Fruit fly (Drosophila melanogaster) whole organism, embryonic: ENCODE data around the gene Gdi.

Source experiments
- Antp ChIP-seq: fragments of 200-800 bp; sonication (Bioruptor generic); optimal IDR thresholded peaks from 3 replicates; lab custom pipeline; 2016; ENCODE audit warnings: missing biosample characterization, missing genetic modification characterization
- C15 ChIP-seq: fragments of 200-800 bp; sonication (Bioruptor generic); IDR thresholded peaks from 3 replicates; pipeline ENCODE4 v1.3.6; 2022; ENCODE audit warnings: missing biosample characterization, missing genetic modification characterization
- CG10565 ChIP-seq: fragments of 200-800 bp; sonication (Bioruptor generic); optimal IDR thresholded peaks from 3 replicates; lab custom pipeline; 2016; ENCODE audit warnings: missing biosample characterization, mild to moderate bottlenecking, missing genetic modification characterization
- CG12104 ChIP-seq: fragments of 200-800 bp; sonication (Bioruptor generic); optimal IDR thresholded peaks from 3 replicates; lab custom pipeline; 2016; ENCODE audit warnings: missing biosample characterization, missing genetic modification characterization
- CG14050 ChIP-seq: fragments of 200-800 bp; sonication (Bioruptor generic); IDR thresholded peaks from 3 replicates; pipeline ENCODE4 v1.3.6; 2022; ENCODE audit warnings: missing biosample characterization, missing genetic modification characterization
- CG16813 ChIP-seq: fragments of 200-800 bp; sonication (Bioruptor generic); IDR thresholded peaks from 3 replicates; pipeline ENCODE4 v1.3.6; 2022; ENCODE audit warnings: missing biosample characterization, missing genetic modification characterization; ENCODE audit not compliant: partially characterized antibody
- CG17328 ChIP-seq: fragments of 200-800 bp; sonication (Bioruptor generic); IDR thresholded peaks from 2 replicates; pipeline ENCODE4 v1.3.6; 2022; ENCODE audit warnings: missing biosample characterization, missing genetic modification characterization
- CG17612 ChIP-seq: fragments of 200-800 bp; sonication (Bioruptor generic); IDR thresholded peaks from 2 replicates; pipeline ENCODE4 v1.3.6; 2022; ENCODE audit warnings: missing biosample characterization, missing genetic modification characterization
- CG17802 ChIP-seq: fragments of 200-800 bp; sonication (Bioruptor generic); optimal IDR thresholded peaks from 2 replicates; lab custom pipeline; 2018; ENCODE audit warnings: missing biosample characterization, mild to moderate bottlenecking, missing genetic modification characterization, moderate library complexity
- CG18619 ChIP-seq: fragments of 200-800 bp; sonication (Bioruptor generic); optimal IDR thresholded peaks from 3 replicates; lab custom pipeline; 2017; ENCODE audit warnings: missing biosample characterization, mild to moderate bottlenecking, missing genetic modification characterization
- CG31441 ChIP-seq: fragments of 200-800 bp; sonication (Bioruptor generic); IDR thresholded peaks from 2 replicates; pipeline ENCODE4 v1.3.6; 2022; ENCODE audit warnings: missing biosample characterization, missing genetic modification characterization
- CG3995 ChIP-seq: fragments of 200-800 bp; sonication (Bioruptor generic); optimal IDR thresholded peaks from 3 replicates; lab custom pipeline; 2016; ENCODE audit warnings: missing biosample characterization, missing genetic modification characterization
- CG4328 ChIP-seq: fragments of 200-800 bp; sonication (Bioruptor generic); optimal IDR thresholded peaks from 3 replicates; lab custom pipeline; 2017; ENCODE audit warnings: missing biosample characterization, missing genetic modification reagents, missing genetic modification characterization
- CG4360 ChIP-seq: fragments of 200-800 bp; sonication (Bioruptor generic); IDR thresholded peaks from 2 replicates; pipeline ENCODE4 v1.3.6; 2022; ENCODE audit warnings: missing biosample characterization, missing genetic modification characterization
- CG6175 ChIP-seq: fragments of 200-800 bp; sonication (Bioruptor generic); IDR thresholded peaks from 3 replicates; pipeline ENCODE4 v1.3.6; 2022; ENCODE audit warnings: missing biosample characterization, missing genetic modification characterization
- CG6272 ChIP-seq: fragments of 200-800 bp; sonication (Bioruptor generic); IDR thresholded peaks from 2 replicates; pipeline ENCODE4 v1.3.6; 2022; ENCODE audit warnings: missing biosample characterization, missing genetic modification characterization
- CG6813 ChIP-seq: fragments of 200-800 bp; sonication (Bioruptor generic); optimal IDR thresholded peaks from 2 replicates; lab custom pipeline; 2017; ENCODE audit warnings: missing biosample characterization, missing genetic modification characterization, mild to moderate bottlenecking, moderate library complexity, missing genetic modification reagents
- CG7556 ChIP-seq: fragments of 200-800 bp; sonication (Bioruptor generic); optimal IDR thresholded peaks from 2 replicates; lab custom pipeline; 2017; ENCODE audit warnings: missing biosample characterization, mild to moderate bottlenecking, missing genetic modification characterization
- CG8281 ChIP-seq: fragments of 200-800 bp; sonication (Bioruptor generic); optimal IDR thresholded peaks from 2 replicates; lab custom pipeline; 2018; ENCODE audit warnings: missing biosample characterization, mild to moderate bottlenecking, missing genetic modification characterization, moderate library complexity
- CG9797 ChIP-seq: fragments of 200-800 bp; sonication (Bioruptor generic); optimal IDR thresholded peaks from 3 replicates; lab custom pipeline; 2018; ENCODE audit warnings: missing biosample characterization, mild to moderate bottlenecking, missing genetic modification characterization
- CG9817 ChIP-seq: fragments of 200-800 bp; sonication (Bioruptor generic); optimal IDR thresholded peaks from 2 replicates; lab custom pipeline; 2018; ENCODE audit warnings: missing biosample characterization, mild to moderate bottlenecking, missing genetic modification characterization, moderate library complexity
- CTCF ChIP-seq: fragments of 200-800 bp; sonication (Bioruptor generic); optimal IDR thresholded peaks from 2 replicates; lab custom pipeline; 2017; ENCODE audit warnings: missing biosample characterization, mild to moderate bottlenecking, missing genetic modification characterization, moderate library complexity
- Dref ChIP-seq: fragments of 200-800 bp; sonication (Bioruptor generic); IDR thresholded peaks from 2 replicates; pipeline ENCODE4 v1.3.6; 2022; ENCODE audit warnings: missing biosample characterization, missing genetic modification characterization
- E2f2 ChIP-seq: fragments of 200-800 bp; sonication (Bioruptor generic); IDR thresholded peaks from 2 replicates; pipeline ENCODE4 v1.3.6; 2022; ENCODE audit warnings: missing biosample characterization, missing genetic modification characterization
- ERR ChIP-seq: fragments of 200-800 bp; sonication (Bioruptor generic); optimal IDR thresholded peaks from 2 replicates; lab custom pipeline; 2016; ENCODE audit warnings: missing biosample characterization, missing genetic modification characterization
- GATAe ChIP-seq: fragments of 200-800 bp; sonication (Bioruptor generic); conservative IDR thresholded peaks from 2 replicates; pipeline ENCODE4 v1.3.6; 2022; ENCODE audit warnings: missing biosample characterization, missing genetic modification characterization
- HLH4C ChIP-seq: fragments of 200-800 bp; sonication (Bioruptor generic); IDR thresholded peaks from 3 replicates; pipeline ENCODE4 v1.3.6; 2022; ENCODE audit warnings: missing biosample characterization, missing genetic modification characterization; ENCODE audit not compliant: partially characterized antibody
- HmgZ ChIP-seq: fragments of 200-800 bp; sonication (Bioruptor generic); optimal IDR thresholded peaks from 2 replicates; lab custom pipeline; 2018; ENCODE audit warnings: missing biosample characterization, mild to moderate bottlenecking, missing genetic modification characterization
- Max ChIP-seq: fragments of 200-800 bp; sonication (Bioruptor generic); optimal IDR thresholded peaks from 2 replicates; lab custom pipeline; 2016; ENCODE audit warnings: missing biosample characterization, mild to moderate bottlenecking, missing genetic modification characterization
- NC2α ChIP-seq: fragments of 200-800 bp; sonication (Bioruptor generic); optimal IDR thresholded peaks from 2 replicates; lab custom pipeline; 2016; ENCODE audit warnings: missing biosample characterization, missing genetic modification characterization
- NFAT ChIP-seq: fragments of 200-800 bp; sonication (Bioruptor generic); IDR thresholded peaks from 2 replicates; pipeline ENCODE4 v1.3.6; 2022; ENCODE audit warnings: missing biosample characterization, missing genetic modification characterization
- Side ChIP-seq: fragments of 200-800 bp; sonication (Bioruptor generic); optimal IDR thresholded peaks from 2 replicates; lab custom pipeline; 2016; ENCODE audit warnings: missing biosample characterization, missing genetic modification characterization
- Sox100B ChIP-seq: fragments of 200-800 bp; sonication (Bioruptor generic); optimal IDR thresholded peaks from 3 replicates; lab custom pipeline; 2018; ENCODE audit warnings: missing biosample characterization, mild to moderate bottlenecking, missing genetic modification characterization
- Ssrp ChIP-seq: fragments of 200-800 bp; sonication (Bioruptor generic); optimal IDR thresholded peaks from 2 replicates; lab custom pipeline; 2018; ENCODE audit warnings: missing biosample characterization, mild to moderate bottlenecking, missing genetic modification characterization, moderate library complexity
- aop ChIP-seq: fragments of 200-800 bp; sonication (Bioruptor generic); IDR thresholded peaks from 2 replicates; pipeline ENCODE4 v1.3.6; 2022; ENCODE audit warnings: missing biosample characterization, missing genetic modification characterization
- btn ChIP-seq: fragments of 200-800 bp; sonication (Bioruptor generic); optimal IDR thresholded peaks from 2 replicates; lab custom pipeline; 2016; ENCODE audit warnings: missing biosample characterization, missing genetic modification characterization
- croc ChIP-seq: fragments of 200-800 bp; sonication (Bioruptor generic); conservative IDR thresholded peaks from 3 replicates; pipeline ENCODE4 v1.3.6; 2022; ENCODE audit warnings: missing biosample characterization, missing genetic modification characterization
- da ChIP-seq: fragments of 200-800 bp; sonication (Bioruptor generic); optimal IDR thresholded peaks from 2 replicates; lab custom pipeline; 2016; ENCODE audit warnings: missing biosample characterization, missing genetic modification characterization
- fru ChIP-seq: fragments of >200 bp; optimal IDR thresholded peaks from 2 replicates; lab custom pipeline; 2017
- gcm ChIP-seq: fragments of 200-800 bp; sonication (Bioruptor generic); optimal IDR thresholded peaks from 2 replicates; lab custom pipeline; 2019; ENCODE audit warnings: missing biosample characterization, mild to moderate bottlenecking, missing genetic modification characterization, moderate library complexity
- ken ChIP-seq: fragments of 200-800 bp; sonication (Bioruptor generic); IDR thresholded peaks from 3 replicates; pipeline ENCODE4 v1.3.6; 2022; ENCODE audit warnings: missing biosample characterization, missing genetic modification characterization
- maf-S ChIP-seq: fragments of 200-800 bp; sonication (Bioruptor generic); optimal IDR thresholded peaks from 2 replicates; lab custom pipeline; 2016; ENCODE audit warnings: missing biosample characterization, missing genetic modification characterization
- prd ChIP-seq, 3 experiments: fragments of >200 bp in 2 of 3; fragments of 200-800 bp in 1 of 3; sonication (Bioruptor generic) in 1 of 3; optimal IDR thresholded peaks in 2 of 3; IDR thresholded peaks in 1 of 3; 2 replicates in 2 of 3; 3 replicates in 1 of 3; pipeline versions ENCODE4 v1.3.6 to Lab custom; 2017 to 2022; ENCODE audit warnings: missing biosample characterization in 1 of 3, missing genetic modification characterization in 1 of 3
- schlank ChIP-seq: fragments of 200-800 bp; sonication (Bioruptor generic); optimal IDR thresholded peaks from 2 replicates; lab custom pipeline; 2018; ENCODE audit warnings: missing biosample characterization, mild to moderate bottlenecking, missing genetic modification characterization
- sd ChIP-seq: fragments of 200-800 bp; sonication (Bioruptor generic); optimal IDR thresholded peaks from 3 replicates; lab custom pipeline; 2018; ENCODE audit warnings: missing biosample characterization, mild to moderate bottlenecking, missing genetic modification characterization, moderate library complexity
- sob ChIP-seq: fragments of 200-800 bp; sonication (Bioruptor generic); IDR thresholded peaks from 2 replicates; pipeline ENCODE4 v1.3.6; 2022; ENCODE audit warnings: missing biosample characterization, missing genetic modification characterization
- trem ChIP-seq: fragments of 200-800 bp; optimal IDR thresholded peaks from 3 replicates; lab custom pipeline; 2019; ENCODE audit warnings: missing biosample characterization, mild to moderate bottlenecking, missing genetic modification characterization, moderate library complexity
- trh ChIP-seq: fragments of 200-800 bp; sonication (Bioruptor generic); optimal IDR thresholded peaks from 2 replicates; lab custom pipeline; 2016; ENCODE audit warnings: missing biosample characterization, missing genetic modification characterization
- tup ChIP-seq: fragments of 200-800 bp; sonication (Bioruptor generic); optimal IDR thresholded peaks from 2 replicates; lab custom pipeline; 2016; ENCODE audit warnings: missing biosample characterization, mild to moderate bottlenecking, missing genetic modification characterization, moderate library complexity
- unpg ChIP-seq: fragments of 200-800 bp; sonication (Bioruptor generic); optimal IDR thresholded peaks from 3 replicates; lab custom pipeline; 2018; ENCODE audit warnings: missing biosample characterization, mild to moderate bottlenecking, missing genetic modification characterization, moderate library complexity

The Gdi gene

DNA sequence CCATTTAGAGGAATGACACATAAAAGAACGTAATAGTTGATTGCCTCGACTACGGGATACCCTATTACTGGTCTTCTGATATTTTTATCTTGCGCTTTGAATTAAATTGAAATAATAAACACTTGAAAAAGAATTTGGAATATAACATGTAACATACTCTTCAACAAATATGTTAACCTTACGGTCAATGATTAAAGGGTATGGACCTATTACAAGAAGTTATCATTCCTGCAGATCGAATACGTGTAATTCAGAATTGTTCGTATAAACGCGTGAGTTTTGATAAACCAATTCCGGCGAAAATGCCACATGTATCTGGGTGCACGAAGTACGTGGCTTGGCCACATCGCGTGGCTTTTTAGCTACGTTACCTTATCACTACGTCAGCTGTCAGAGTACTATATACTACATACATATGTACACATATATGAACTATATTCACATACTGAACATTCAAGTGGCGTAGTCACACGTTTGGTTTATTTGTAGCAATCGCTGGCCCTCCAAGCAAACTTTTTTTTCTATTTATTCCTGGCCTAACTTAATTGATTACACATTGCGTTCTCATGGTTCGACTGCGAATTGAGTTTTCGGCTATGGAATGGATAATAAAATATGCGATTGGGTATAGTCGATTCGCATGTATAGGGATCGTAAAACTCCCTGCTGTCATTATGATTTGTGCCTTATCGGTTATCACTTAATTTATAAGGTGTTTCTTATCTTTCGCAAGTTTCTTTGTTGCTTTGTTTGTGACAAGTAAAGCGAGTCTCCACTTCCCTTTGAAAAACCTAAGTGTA, 3.7 kb upstream of the Gdi start (continued):
- peak; percentile 3 for TF ChIP-seq Antp (GFP tag; lab: Kevin White, UChicago)
- 0 out of 2 replicates have a peak, but pooled peaks have one; percentile 30 for TF ChIP-seq CG6272 (GFP tag; lab: Robert Waterston, UW)
- no peak for TF ChIP-seq CTCF (GFP tag; lab: Kevin White, UChicago)
- peak; percentile 18 for TF ChIP-seq CG8281 (tag; lab: Kevin White, UChicago)
- TF ChIP-seq croc (GFP tag; lab: Robert Waterston, UW): no peak; the same call in 2 of the 3 replicates
- TF ChIP-seq CG10565 (GFP tag; lab: Kevin White, UChicago): no peak
- TF ChIP-seq NFAT: no peak
- TF ChIP-seq sob (GFP tag; lab: Robert Waterston, UW): peak; percentile 69
- peak; percentile 42; the same call in 1 of the 2 replicates for TF ChIP-seq CG17328
- peak; percentile 61 for TF ChIP-seq Ssrp
- peak; percentile 70 for TF ChIP-seq CG31441
- TF ChIP-seq CG14050 (GFP tag; lab: Robert Waterston, UW): peak; percentile 56
- TF ChIP-seq CG3995 (GFP tag; lab: Kevin White, UChicago): no peak
- no peak for TF ChIP-seq Dref (GFP tag; lab: Robert Waterston, UW)
- peak; percentile 48 for TF ChIP-seq CG12104 (GFP tag; lab: Kevin White, UChicago)
- peak; percentile 58 for TF ChIP-seq maf-S (GFP tag; lab: Kevin White, UChicago)
- TF ChIP-seq CG7556 (GFP tag; lab: Kevin White, UChicago): peak; percentile 31
- TF ChIP-seq CG9817 (tag; lab: Kevin White, UChicago): peak; percentile 17
- no peak for TF ChIP-seq tup
- TF ChIP-seq CG6813 (GFP tag; lab: Kevin White, UChicago): no peak
- TF ChIP-seq Max (GFP tag; lab: Kevin White, UChicago): peak; percentile 34
- no peak for TF ChIP-seq trh (GFP tag; lab: Kevin White, UChicago)
- TF ChIP-seq E2f2 (GFP tag; lab: Robert Waterston, UW): peak; percentile 22; the same call in 1 of the 2 replicates
- TF ChIP-seq CG18619 (GFP tag; lab: Kevin White, UChicago): peak; percentile 38
- TF ChIP-seq CG6175: peak; percentile 15; the same call in 1 of the 3 replicates
- TF ChIP-seq da (GFP tag; lab: Kevin White, UChicago): no peak
- no peak for TF ChIP-seq CG16813
- no peak for TF ChIP-seq prd (optimal IDR thresholded peaks at IDR 0.05; lab: Kevin White, UChicago)
- TF ChIP-seq prd (GFP tag; IDR thresholded peaks at IDR 0.05; lab: Robert Waterston, UW): peak; percentile 77
- no peak for TF ChIP-seq C15 (GFP tag; lab: Robert Waterston, UW)
- no peak for TF ChIP-seq CG17802
- TF ChIP-seq unpg (GFP tag; lab: Kevin White, UChicago): peak; percentile 46
- TF ChIP-seq ken (GFP tag; lab: Robert Waterston, UW): no peak
- TF ChIP-seq btn (GFP tag; lab: Kevin White, UChicago): peak; percentile 43
- TF ChIP-seq CG4328 (GFP tag; lab: Kevin White, UChicago): no peak
- peak; percentile 49 for TF ChIP-seq Sox100B (GFP tag; lab: Kevin White, UChicago)
- peak; percentile 56 for TF ChIP-seq ERR (GFP tag; lab: Kevin White, UChicago)
- TF ChIP-seq sd: peak; percentile 62
- TF ChIP-seq CG17612 (GFP tag; lab: Robert Waterston, UW): 0 out of 2 replicates have a peak, but pooled peaks have one; percentile 6
- no peak for TF ChIP-seq schlank (tag; lab: Kevin White, UChicago)
- TF ChIP-seq gcm: no peak
- TF ChIP-seq HmgZ (tag; lab: Kevin White, UChicago): peak; percentile 50
- no peak for TF ChIP-seq CG4360
- TF ChIP-seq fru (lab: Kevin White, UChicago): no peak
- no peak for TF ChIP-seq HLH4C (GFP tag; lab: Robert Waterston, UW)
- no peak; the same call in none of the 2 replicates for TF ChIP-seq GATAe (GFP tag; lab: Robert Waterston, UW)
- TF ChIP-seq aop: no peak
- peak; percentile 12 for TF ChIP-seq Side
- TF ChIP-seq CG9797 (GFP tag; lab: Kevin White, UChicago): no peak
- TF ChIP-seq NC2α: no peak
- TF ChIP-seq trem (tag; lab: Kevin White, UChicago): peak; percentile 40
